Fruit fly (Drosophila melanogaster): Measurements from ENCODE around the gene CG4766.
A peak's percentile ranks its signal among the peaks of the same experiment; 100 is the strongest.

CG4766 gene

dm6 chrX:5972030-5972429 lies 28.6 kb downstream of the CG4766 start (continued):
- TF ChIP-seq CG10462 (GFP tag; optimal IDR thresholded peaks at IDR 0.05) (no peak), CG34422 (GFP tag; IDR thresholded peaks at IDR 0.05) (no peak), CG8944 (GFP tag; optimal IDR thresholded peaks at IDR 0.05) (peak; percentile 47), Dad (GFP tag; optimal IDR thresholded peaks at IDR 0.05) (no peak), Tbp (GFP tag; optimal IDR thresholded peaks at IDR 0.05) (no peak), Pdp1 (GFP tag; optimal IDR thresholded peaks at IDR 0.05) (peak; percentile 12 to 26), H2.0 (GFP tag; IDR thresholded peaks at IDR 0.05) (peak; percentile 28; the same call in 1 of the 2 replicates), PHDP (tag; optimal IDR thresholded peaks at IDR 0.05) (peak; percentile 41), CG6683 (GFP tag; optimal IDR thresholded peaks at IDR 0.05) (no peak), Ssrp (tag; optimal IDR thresholded peaks at IDR 0.05) (peak; percentile 17), prd (optimal IDR thresholded peaks at IDR 0.05) (no peak), prd (GFP tag; IDR thresholded peaks at IDR 0.05) (peak; percentile 63), CG1233 (GFP tag; optimal IDR thresholded peaks at IDR 0.05) (no peak), nau (GFP tag; optimal IDR thresholded peaks at IDR 0.05) (no peak), klu (GFP tag; IDR thresholded peaks at IDR 0.05) (no peak), ac (GFP tag; optimal IDR thresholded peaks at IDR 0.05) (no peak), CG1647 (GFP tag; optimal IDR thresholded peaks at IDR 0.05) (no peak), CG10959 (GFP tag; IDR thresholded peaks at IDR 0.05) (peak; percentile 47), Bteb2 (GFP tag; optimal IDR thresholded peaks at IDR 0.05) (no peak), Mrtf (GFP tag; IDR thresholded peaks at IDR 0.05) (no peak; the same call in 2 of the 3 replicates), pum (GFP tag; optimal IDR thresholded peaks at IDR 0.05) (peak; percentile 27), unc-4 (GFP tag; IDR thresholded peaks at IDR 0.05; ENCODE audit: partially characterized antibody) (no peak), CG11504 (tag; optimal IDR thresholded peaks at IDR 0.05) (peak; percentile 37), CG16863 (GFP tag; optimal IDR thresholded peaks at IDR 0.05) (peak; percentile 49), CG15073 (GFP tag; optimal IDR thresholded peaks at IDR 0.05) (no peak), ase (GFP tag; IDR thresholded peaks at IDR 0.05) (peak; percentile 46; the same call in 1 of the 3 replicates), Nf-YA (GFP tag; IDR thresholded peaks at IDR 0.05) (no peak), HLH54F (GFP tag; optimal IDR thresholded peaks at IDR 0.05) (no peak), Hr3 (GFP tag; optimal IDR thresholded peaks at IDR 0.05) (no peak), eve (GFP tag; optimal IDR thresholded peaks at IDR 0.05) (no peak), CG1024 (GFP tag; IDR thresholded peaks at IDR 0.05) (peak; percentile 50), Trl (optimal IDR thresholded peaks at IDR 0.05) (no peak), Trl (GFP tag; optimal IDR thresholded peaks at IDR 0.05) (no peak), wdn (GFP tag; IDR thresholded peaks at IDR 0.05) (no peak), CG1529 (GFP tag; optimal IDR thresholded peaks at IDR 0.05) (peak; percentile 7), Blimp-1 (GFP tag; optimal IDR thresholded peaks at IDR 0.05) (peak; percentile 39), btn (GFP tag; optimal IDR thresholded peaks at IDR 0.05) (no peak), CG15601 (tag; optimal IDR thresholded peaks at IDR 0.05) (peak; percentile 27), CG30403 (GFP tag; optimal IDR thresholded peaks at IDR 0.05) (peak; percentile 27), CG10565 (GFP tag; optimal IDR thresholded peaks at IDR 0.05) (no peak), rib (GFP tag; IDR thresholded peaks at IDR 0.05) (no peak), scrt (GFP tag; optimal IDR thresholded peaks at IDR 0.05) (no peak), pfk (GFP tag; optimal IDR thresholded peaks at IDR 0.05) (no peak), tna (GFP tag; IDR thresholded peaks at IDR 0.05; ENCODE audit: partially characterized antibody) (no peak), pan (optimal IDR thresholded peaks at IDR 0.05) (no peak), pan (GFP tag; optimal IDR thresholded peaks at IDR 0.05 in 1 of 2, IDR thresholded peaks at IDR 0.05 in 1 of 2) (no peak), CG3838 (GFP tag; optimal IDR thresholded peaks at IDR 0.05) (no peak), fd64A (GFP tag; optimal IDR thresholded peaks at IDR 0.05) (peak; percentile 64), CG12391 (tag; optimal IDR thresholded peaks at IDR 0.05) (peak; percentile 20), nerfin-1 (tag; optimal IDR thresholded peaks at IDR 0.05) (peak; percentile 18), CG13424 (tag; optimal IDR thresholded peaks at IDR 0.05) (peak; percentile 47), CG10321 (GFP tag; IDR thresholded peaks at IDR 0.05) (no peak), sima (GFP tag; optimal IDR thresholded peaks at IDR 0.05) (no peak)

All from whole organism, embryonic.